Fruit fly (Drosophila melanogaster) whole organism, embryonic: Measurements from ENCODE around the gene Vps39.

Experiments
- Adf1 ChIP-seq: fragments of 200-800 bp; sonication (Bioruptor generic); IDR thresholded peaks from 2 replicates; pipeline ENCODE4 v1.3.6; 2022; ENCODE audit warnings: missing biosample characterization, missing genetic modification characterization
- CG10543 ChIP-seq: fragments of 200-800 bp; sonication (Bioruptor generic); optimal IDR thresholded peaks from 3 replicates; lab custom pipeline; 2017; ENCODE audit warnings: missing biosample characterization, mild to moderate bottlenecking, missing genetic modification characterization, moderate library complexity
- CG12071 ChIP-seq: fragments of 200-800 bp; sonication (Bioruptor generic); optimal IDR thresholded peaks from 3 replicates; lab custom pipeline; 2018; ENCODE audit warnings: missing biosample characterization, mild to moderate bottlenecking, missing genetic modification characterization
- CG13287 ChIP-seq: fragments of 200-800 bp; sonication (Bioruptor generic); IDR thresholded peaks from 2 replicates; pipeline ENCODE4 v1.3.6; 2022; ENCODE audit warnings: missing biosample characterization, missing genetic modification characterization; ENCODE audit not compliant: partially characterized antibody
- CG15514 ChIP-seq: fragments of 200-800 bp; sonication (Bioruptor generic); optimal IDR thresholded peaks from 3 replicates; lab custom pipeline; 2017; ENCODE audit warnings: missing biosample characterization, missing genetic modification characterization, mild to moderate bottlenecking, moderate library complexity, missing genetic modification reagents
- CG34224 ChIP-seq: fragments of 200-800 bp; sonication (Bioruptor generic); IDR thresholded peaks from 3 replicates; pipeline ENCODE4 v1.3.6; 2022; ENCODE audit warnings: missing biosample characterization, missing genetic modification characterization; ENCODE audit not compliant: partially characterized antibody
- CG34376 ChIP-seq: fragments of 200-800 bp; sonication (Bioruptor generic); optimal IDR thresholded peaks from 2 replicates; lab custom pipeline; 2018; ENCODE audit warnings: missing biosample characterization, mild to moderate bottlenecking, missing genetic modification characterization
- CG3726 ChIP-seq: fragments of 200-800 bp; sonication (Bioruptor generic); IDR thresholded peaks from 3 replicates; pipeline ENCODE4, ENCODE4 v1.3.6; 2022; ENCODE audit warnings: missing biosample characterization, missing genetic modification characterization
- CG42726 ChIP-seq: fragments of 200-800 bp; sonication (Bioruptor generic); IDR thresholded peaks from 2 replicates; pipeline ENCODE4 v1.3.6; 2022; ENCODE audit warnings: missing biosample characterization, missing genetic modification characterization; ENCODE audit not compliant: partially characterized antibody
- CG7556 ChIP-seq: fragments of 200-800 bp; sonication (Bioruptor generic); optimal IDR thresholded peaks from 2 replicates; lab custom pipeline; 2017; ENCODE audit warnings: missing biosample characterization, mild to moderate bottlenecking, missing genetic modification characterization
- CG7987 ChIP-seq: fragments of 200-800 bp; sonication (Bioruptor generic); optimal IDR thresholded peaks from 2 replicates; lab custom pipeline; 2018; ENCODE audit warnings: missing biosample characterization, mild to moderate bottlenecking, missing genetic modification characterization, moderate library complexity
- CG8290 ChIP-seq, 3 experiments: fragments of 200-800 bp; sonication (Bioruptor generic); optimal IDR thresholded peaks; 2 replicates each; lab custom pipeline; 2016 to 2019; ENCODE audit warnings: missing biosample characterization in 3 of 3, missing genetic modification characterization in 3 of 3, mild to moderate bottlenecking in 2 of 3, moderate library complexity in 1 of 3
- CG9932 ChIP-seq: fragments of 200-800 bp; sonication (Bioruptor generic); IDR thresholded peaks from 2 replicates; pipeline ENCODE4 v1.3.6; 2022; ENCODE audit warnings: missing biosample characterization, missing genetic modification characterization
- CHES-1-like ChIP-seq: fragments of 200-800 bp; sonication (Bioruptor generic); optimal IDR thresholded peaks from 2 replicates; lab custom pipeline; 2016; ENCODE audit warnings: missing biosample characterization, missing genetic modification characterization
- Chrac-16 ChIP-seq: fragments of 200-800 bp; sonication (Bioruptor generic); optimal IDR thresholded peaks from 3 replicates; lab custom pipeline; 2016; ENCODE audit warnings: missing biosample characterization, missing genetic modification characterization
- Deaf1 ChIP-seq: fragments of 200-800 bp; optimal IDR thresholded peaks from 3 replicates; lab custom pipeline; 2019; ENCODE audit warnings: missing biosample characterization, mild to moderate bottlenecking, missing genetic modification characterization, moderate library complexity
- Drgx ChIP-seq: fragments of 200-800 bp; sonication (Bioruptor generic); IDR thresholded peaks from 2 replicates; pipeline ENCODE4 v1.3.6; 2022; ENCODE audit warnings: missing biosample characterization, missing genetic modification characterization
- Jarid2 ChIP-seq: fragments of 200-800 bp; sonication (Bioruptor generic); optimal IDR thresholded peaks from 3 replicates; lab custom pipeline; 2017; ENCODE audit warnings: mild to moderate bottlenecking, missing biosample characterization, missing genetic modification reagents, missing genetic modification characterization
- Med ChIP-seq: fragments of 200-800 bp; sonication (Bioruptor generic); peaks from one replicate; lab custom pipeline; 2016; ENCODE audit warnings: missing biosample characterization, missing genetic modification characterization, mild to moderate bottlenecking, inconsistent platforms, moderate library complexity
- Neu2 ChIP-seq: fragments of 200-800 bp; sonication (Bioruptor generic); optimal IDR thresholded peaks from 3 replicates; lab custom pipeline; 2016; ENCODE audit warnings: missing biosample characterization, missing genetic modification characterization, borderline replicate concordance
- Rfx ChIP-seq: fragments of 200-800 bp; sonication (Bioruptor generic); IDR thresholded peaks from 2 replicates; pipeline ENCODE4 v1.3.6; 2022; ENCODE audit warnings: missing biosample characterization, missing genetic modification characterization
- Scr ChIP-seq: fragments of 200-800 bp; sonication (Bioruptor generic); IDR thresholded peaks from 2 replicates; pipeline ENCODE4 v1.3.6; 2022; ENCODE audit warnings: missing biosample characterization, missing genetic modification characterization; ENCODE audit not compliant: partially characterized antibody
- Trl ChIP-seq, 3 experiments: fragments of >200 bp in 2 of 3; fragments of 200-800 bp in 1 of 3; sonication (Bioruptor generic) in 1 of 3; optimal IDR thresholded peaks; 2 replicates in 1 of 3; 3 replicates in 2 of 3; lab custom pipeline; 2016 to 2017; ENCODE audit warnings: missing biosample characterization in 1 of 3, missing genetic modification characterization in 1 of 3
- Usf ChIP-seq: fragments of 200-800 bp; sonication (Bioruptor generic); optimal IDR thresholded peaks from 2 replicates; lab custom pipeline; 2017; ENCODE audit warnings: missing genotype, missing biosample characterization, missing genetic modification characterization
- abd-A ChIP-seq: fragments of 200-800 bp; sonication (Bioruptor generic); optimal IDR thresholded peaks from 3 replicates; lab custom pipeline; 2019; ENCODE audit warnings: missing biosample characterization, mild to moderate bottlenecking, missing genetic modification characterization, moderate library complexity
- bab2 ChIP-seq: fragments of 200-800 bp; sonication (Bioruptor generic); optimal IDR thresholded peaks from 2 replicates; lab custom pipeline; 2016; ENCODE audit warnings: missing biosample characterization, missing genetic modification characterization
- bbx ChIP-seq: fragments of 200-800 bp; sonication (Bioruptor generic); IDR thresholded peaks from 2 replicates; pipeline ENCODE4 v1.3.6; 2022; ENCODE audit warnings: missing biosample characterization, missing genetic modification characterization; ENCODE audit not compliant: partially characterized antibody
- chinmo ChIP-seq: fragments of 200-800 bp; sonication (Bioruptor generic); IDR thresholded peaks from 4 replicates; pipeline ENCODE4 v1.3.6; 2022; ENCODE audit warnings: missing biosample characterization, missing genetic modification characterization; ENCODE audit not compliant: partially characterized antibody
- crol ChIP-seq: fragments of 200-800 bp; sonication (Bioruptor generic); IDR thresholded peaks from 2 replicates; pipeline ENCODE4 v1.3.6; 2022; ENCODE audit warnings: missing biosample characterization, missing genetic modification characterization
- dpn ChIP-seq, 2 experiments: fragments of 200-800 bp; sonication (Bioruptor generic); optimal IDR thresholded peaks; 3 replicates each; lab custom pipeline; 2016; ENCODE audit warnings: missing biosample characterization in 2 of 2, missing genetic modification characterization in 2 of 2
- ewg ChIP-seq: fragments of 200-800 bp; sonication (Bioruptor generic); optimal IDR thresholded peaks from 3 replicates; lab custom pipeline; 2017; ENCODE audit warnings: mild to moderate bottlenecking, missing biosample characterization, missing genetic modification reagents, missing genetic modification characterization
- grn ChIP-seq: fragments of 200-800 bp; sonication (Bioruptor generic); optimal IDR thresholded peaks from 3 replicates; lab custom pipeline; 2017; ENCODE audit warnings: missing biosample characterization, missing genetic modification characterization
- hkb ChIP-seq, 2 experiments: fragments of 200-800 bp in 1 of 2; fragments of >200 bp in 1 of 2; sonication (Bioruptor generic) in 1 of 2; IDR thresholded peaks in 1 of 2; optimal IDR thresholded peaks in 1 of 2; 2 replicates each; pipeline versions ENCODE4 v1.3.6 to Lab custom; 2017 to 2022; ENCODE audit warnings: missing biosample characterization in 1 of 2, missing genetic modification characterization in 1 of 2
- nerfin-2 ChIP-seq: fragments of 200-800 bp; sonication (Bioruptor generic); IDR thresholded peaks from 2 replicates; pipeline ENCODE4 v1.3.6; 2022; ENCODE audit warnings: missing biosample characterization, missing genetic modification characterization; ENCODE audit not compliant: partially characterized antibody
- nmo ChIP-seq: fragments of 200-800 bp; sonication (Bioruptor generic); optimal IDR thresholded peaks from 2 replicates; lab custom pipeline; 2018; ENCODE audit warnings: missing biosample characterization, mild to moderate bottlenecking, missing genetic modification characterization, moderate library complexity
- pnt ChIP-seq: fragments of 200-800 bp; sonication (Bioruptor generic); optimal IDR thresholded peaks from 3 replicates; lab custom pipeline; 2016; ENCODE audit warnings: missing biosample characterization, missing genetic modification characterization
- prd ChIP-seq, 3 experiments: fragments of >200 bp in 2 of 3; fragments of 200-800 bp in 1 of 3; sonication (Bioruptor generic) in 1 of 3; optimal IDR thresholded peaks in 2 of 3; IDR thresholded peaks in 1 of 3; 2 replicates in 2 of 3; 3 replicates in 1 of 3; pipeline versions ENCODE4 v1.3.6 to Lab custom; 2017 to 2022; ENCODE audit warnings: missing biosample characterization in 1 of 3, missing genetic modification characterization in 1 of 3
- rib ChIP-seq: fragments of 200-800 bp; sonication (Bioruptor generic); IDR thresholded peaks from 2 replicates; pipeline ENCODE4 v1.3.6; 2022; ENCODE audit warnings: missing biosample characterization, missing genetic modification characterization
- scrt ChIP-seq: fragments of 200-800 bp; sonication (Bioruptor generic); optimal IDR thresholded peaks from 2 replicates; lab custom pipeline; 2018; ENCODE audit warnings: missing biosample characterization, mild to moderate bottlenecking, missing genetic modification characterization, moderate library complexity
- sd ChIP-seq: fragments of 200-800 bp; sonication (Bioruptor generic); optimal IDR thresholded peaks from 3 replicates; lab custom pipeline; 2018; ENCODE audit warnings: missing biosample characterization, mild to moderate bottlenecking, missing genetic modification characterization, moderate library complexity
- so ChIP-seq: fragments of 200-800 bp; sonication (Bioruptor generic); IDR thresholded peaks from 3 replicates; pipeline ENCODE4 v1.3.6; 2022; ENCODE audit warnings: missing biosample characterization, missing genetic modification characterization
- wdn ChIP-seq: fragments of 200-800 bp; sonication (Bioruptor generic); IDR thresholded peaks from 2 replicates; pipeline ENCODE4 v1.3.6; 2022; ENCODE audit warnings: missing biosample characterization, missing genetic modification characterization
- z ChIP-seq: fragments of 200-800 bp; sonication (Bioruptor generic); IDR thresholded peaks from 3 replicates; pipeline ENCODE4 v1.3.6; 2022; ENCODE audit warnings: missing biosample characterization, missing genetic modification characterization

Gene Vps39

dm6 chr3R:18314320-18314719 lies 40.1 kb upstream of the Vps39 start, which contains the start of gene PKD:
Gene PKD, minus strand, starts transcription at chr3R:18314407.
- TF ChIP-seq hkb (optimal IDR thresholded peaks at IDR 0.05; lab: Kevin White, UChicago) (no peak), hkb (GFP tag; IDR thresholded peaks at IDR 0.05; lab: Robert Waterston, UW) (0 out of 2 replicates have a peak, but pooled peaks have one; percentile 13), Usf (GFP tag; lab: Kevin White, UChicago) (no peak), bab2 (GFP tag; lab: Kevin White, UChicago) (no peak), CG42726 (GFP tag; lab: Robert Waterston, UW) (peak; percentile 51; the same call in 1 of the 2 replicates), Chrac-16 (GFP tag; lab: Kevin White, UChicago) (no peak), Med (peak; percentile 65), CHES-1-like (GFP tag; lab: Kevin White, UChicago) (no peak), nmo (GFP tag; lab: Kevin White, UChicago) (no peak), chinmo (GFP tag; lab: Robert Waterston, UW) (0 out of 4 replicates have a peak, but pooled peaks have one; percentile 53), Drgx (GFP tag; lab: Robert Waterston, UW) (peak; percentile 41; the same call in 1 of the 2 replicates), CG3726 (GFP tag; lab: Robert Waterston, UW) (0 out of 3 replicates have a peak, but pooled peaks have one; percentile 23), so (0 out of 3 replicates have a peak, but pooled peaks have one; percentile 25), Adf1 (peak; percentile 28; the same call in 1 of the 2 replicates), pnt (no peak), grn (no peak), z (GFP tag; lab: Robert Waterston, UW) (peak; percentile 54; the same call in 1 of the 3 replicates), CG34376 (peak; percentile 24), Rfx (GFP tag; lab: Robert Waterston, UW) (peak; percentile 28; the same call in 1 of the 2 replicates), prd (optimal IDR thresholded peaks at IDR 0.05; lab: Kevin White, UChicago) (no peak), prd (GFP tag; IDR thresholded peaks at IDR 0.05; lab: Robert Waterston, UW) (0 out of 3 replicates have a peak, but pooled peaks have one; percentile 16), CG9932 (GFP tag; lab: Robert Waterston, UW) (0 out of 2 replicates have a peak, but pooled peaks have one; percentile 14), wdn (GFP tag; lab: Robert Waterston, UW) (0 out of 2 replicates have a peak, but pooled peaks have one; percentile 36), scrt (GFP tag; lab: Kevin White, UChicago) (peak; percentile 41), dpn (GFP tag; optimal IDR thresholded peaks at IDR 0.05; lab: Kevin White, UChicago) (no peak), CG34224 (0 out of 3 replicates have a peak, but pooled peaks have one; percentile 37), CG10543 (GFP tag; lab: Kevin White, UChicago) (peak; percentile 16), Jarid2 (GFP tag; lab: Kevin White, UChicago) (peak; percentile 10), CG7556 (GFP tag; lab: Kevin White, UChicago) (no peak), CG8290 (GFP tag; optimal IDR thresholded peaks at IDR 0.05; lab: Kevin White, UChicago) (no peak), CG8290 (tag; optimal IDR thresholded peaks at IDR 0.05; lab: Kevin White, UChicago) (peak in 1 of 2 experiments; percentile 13), CG15514 (GFP tag; lab: Kevin White, UChicago) (peak; percentile 1), CG12071 (GFP tag; lab: Kevin White, UChicago) (peak; percentile 1), sd (tag; lab: Kevin White, UChicago) (peak; percentile 71), nerfin-2 (no peak), rib (GFP tag; lab: Robert Waterston, UW) (0 out of 2 replicates have a peak, but pooled peaks have one; percentile 26), crol (GFP tag; lab: Robert Waterston, UW) (peak; percentile 77), CG13287 (GFP tag; lab: Robert Waterston, UW) (peak; percentile 8; the same call in 1 of the 2 replicates), ewg (GFP tag; lab: Kevin White, UChicago) (no peak), bbx (GFP tag; lab: Robert Waterston, UW) (0 out of 2 replicates have a peak, but pooled peaks have one; percentile 19), Trl (optimal IDR thresholded peaks at IDR 0.05; lab: Kevin White, UChicago) (peak in 1 of 2 experiments; percentile 56), Trl (GFP tag; optimal IDR thresholded peaks at IDR 0.05; lab: Kevin White, UChicago) (no peak), CG7987 (GFP tag; lab: Kevin White, UChicago) (no peak), Deaf1 (tag; lab: Kevin White, UChicago) (peak; percentile 87), abd-A (peak; percentile 80), Neu2 (GFP tag; lab: Kevin White, UChicago) (no peak), Scr (GFP tag; lab: Robert Waterston, UW) (peak; percentile 9; the same call in 1 of the 2 replicates)
